Fruit fly (Drosophila melanogaster): ENCODE data around the gene chp.

DNA sequence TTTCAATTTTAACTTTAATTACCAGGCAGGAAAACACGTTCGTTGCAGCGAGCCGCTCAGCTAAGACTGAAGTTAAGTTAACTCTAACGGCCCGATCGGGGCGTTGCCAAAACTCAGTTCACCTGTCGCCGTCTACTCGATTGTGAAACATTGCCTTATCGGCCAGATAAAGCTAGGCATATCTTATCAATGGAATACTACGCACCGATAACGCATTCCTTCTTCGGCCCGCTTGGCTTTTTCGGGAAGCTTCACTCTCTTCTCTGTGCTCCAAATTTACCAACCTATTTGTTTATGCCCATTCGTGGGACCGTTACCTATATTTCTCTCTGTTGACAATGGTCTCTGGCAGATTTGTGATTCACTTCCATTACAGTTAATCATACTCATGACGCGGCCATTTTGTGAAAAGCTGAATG lies 14.8 kb downstream of the chp start, which contains the start of gene mesh:
- TF ChIP-seq Sin3A (optimal IDR thresholded peaks at IDR 0.05) (no peak), insv (optimal IDR thresholded peaks at IDR 0.05) (no peak)

Data from Kc167 (cell line).